Fruit fly (Drosophila melanogaster) whole organism, embryonic: ENCODE results near the gene Rab5.
A peak's percentile ranks its signal among the peaks of the same experiment; 100 is the strongest.

Source experiments
- Blimp-1 ChIP-seq: fragments of 200-800 bp; sonication (Bioruptor generic); optimal IDR thresholded peaks from 3 replicates; lab custom pipeline; 2018; ENCODE audit warnings: missing biosample characterization, missing genetic modification characterization, mild to moderate bottlenecking, moderate library complexity, missing genetic modification reagents
- CG11456 ChIP-seq: fragments of 200-800 bp; sonication (Bioruptor generic); IDR thresholded peaks from 3 replicates; pipeline ENCODE4 v1.3.6; 2022; ENCODE audit warnings: missing biosample characterization, missing genetic modification characterization
- CG12104 ChIP-seq: fragments of 200-800 bp; sonication (Bioruptor generic); optimal IDR thresholded peaks from 3 replicates; lab custom pipeline; 2016; ENCODE audit warnings: missing biosample characterization, missing genetic modification characterization
- CG14965 ChIP-seq: fragments of 200-800 bp; sonication (Bioruptor generic); optimal IDR thresholded peaks from 2 replicates; lab custom pipeline; 2016; ENCODE audit warnings: missing biosample characterization, missing genetic modification characterization, borderline replicate concordance
- CG15479 ChIP-seq: fragments of 200-800 bp; sonication (Bioruptor generic); optimal IDR thresholded peaks from 3 replicates; lab custom pipeline; 2019; ENCODE audit warnings: missing biosample characterization, mild to moderate bottlenecking, missing genetic modification characterization, moderate library complexity
- CG15601 ChIP-seq: fragments of 200-800 bp; sonication (Bioruptor generic); optimal IDR thresholded peaks from 3 replicates; lab custom pipeline; 2019; ENCODE audit warnings: missing biosample characterization, mild to moderate bottlenecking, missing genetic modification characterization, moderate library complexity
- CG15696 ChIP-seq: fragments of 200-800 bp; sonication (Bioruptor generic); optimal IDR thresholded peaks from 2 replicates; lab custom pipeline; 2019; ENCODE audit warnings: missing biosample characterization, mild to moderate bottlenecking, missing genetic modification characterization, moderate library complexity
- CG1602 ChIP-seq: fragments of 200-800 bp; sonication (Bioruptor generic); optimal IDR thresholded peaks from 3 replicates; lab custom pipeline; 2016; ENCODE audit warnings: missing biosample characterization, missing genetic modification characterization
- CG17328 ChIP-seq: fragments of 200-800 bp; sonication (Bioruptor generic); IDR thresholded peaks from 2 replicates; pipeline ENCODE4 v1.3.6; 2022; ENCODE audit warnings: missing biosample characterization, missing genetic modification characterization
- CG2202 ChIP-seq: fragments of 200-800 bp; sonication (Bioruptor generic); optimal IDR thresholded peaks from 2 replicates; lab custom pipeline; 2018; ENCODE audit warnings: missing biosample characterization, mild to moderate bottlenecking, missing genetic modification characterization
- CG2889 ChIP-seq: fragments of 200-800 bp; sonication (Bioruptor generic); IDR thresholded peaks from 3 replicates; pipeline ENCODE4 v1.3.6; 2022; ENCODE audit warnings: missing biosample characterization, missing genetic modification characterization
- CG31224 ChIP-seq: fragments of 200-800 bp; sonication (Bioruptor generic); IDR thresholded peaks from 2 replicates; pipeline ENCODE4 v1.3.6; 2022; ENCODE audit warnings: missing biosample characterization, missing genetic modification characterization
- CG4730 ChIP-seq: fragments of 200-800 bp; sonication (Bioruptor generic); IDR thresholded peaks from 2 replicates; pipeline ENCODE4 v1.3.6; 2022; ENCODE audit warnings: missing biosample characterization, missing genetic modification characterization
- CG6175 ChIP-seq: fragments of 200-800 bp; sonication (Bioruptor generic); IDR thresholded peaks from 3 replicates; pipeline ENCODE4 v1.3.6; 2022; ENCODE audit warnings: missing biosample characterization, missing genetic modification characterization
- CG6272 ChIP-seq: fragments of 200-800 bp; sonication (Bioruptor generic); IDR thresholded peaks from 2 replicates; pipeline ENCODE4 v1.3.6; 2022; ENCODE audit warnings: missing biosample characterization, missing genetic modification characterization
- CG8388 ChIP-seq: fragments of 200-800 bp; sonication (Bioruptor generic); optimal IDR thresholded peaks from 2 replicates; lab custom pipeline; 2019; ENCODE audit warnings: missing biosample characterization, mild to moderate bottlenecking, missing genetic modification characterization, moderate library complexity
- CG9932 ChIP-seq: fragments of 200-800 bp; sonication (Bioruptor generic); IDR thresholded peaks from 2 replicates; pipeline ENCODE4 v1.3.6; 2022; ENCODE audit warnings: missing biosample characterization, missing genetic modification characterization
- CHES-1-like ChIP-seq: fragments of 200-800 bp; sonication (Bioruptor generic); optimal IDR thresholded peaks from 2 replicates; lab custom pipeline; 2016; ENCODE audit warnings: missing biosample characterization, missing genetic modification characterization
- Camta ChIP-seq: fragments of 200-800 bp; sonication (Bioruptor generic); optimal IDR thresholded peaks from 2 replicates; lab custom pipeline; 2016; ENCODE audit warnings: missing biosample characterization, missing genetic modification characterization
- D ChIP-seq, 2 experiments: fragments of 200-800 bp in 1 of 2; fragments of >200 bp in 1 of 2; sonication (Bioruptor generic) in 1 of 2; optimal IDR thresholded peaks; 2 replicates in 1 of 2; 3 replicates in 1 of 2; lab custom pipeline; 2017; ENCODE audit warnings: mild to moderate bottlenecking in 1 of 2, missing biosample characterization in 1 of 2, missing genetic modification characterization in 1 of 2, missing genetic modification reagents in 1 of 2
- Dad ChIP-seq: fragments of 200-800 bp; sonication (Bioruptor generic); optimal IDR thresholded peaks from 3 replicates; lab custom pipeline; 2016; ENCODE audit warnings: missing biosample characterization, missing genetic modification characterization
- Dek ChIP-seq: fragments of 200-800 bp; sonication (Bioruptor generic); optimal IDR thresholded peaks from 3 replicates; lab custom pipeline; 2019; ENCODE audit warnings: missing biosample characterization, mild to moderate bottlenecking, missing genetic modification characterization, moderate library complexity
- Hsf ChIP-seq: fragments of 200-800 bp; sonication (Bioruptor generic); optimal IDR thresholded peaks from 3 replicates; lab custom pipeline; 2016; ENCODE audit warnings: missing biosample characterization, missing genetic modification characterization
- Med ChIP-seq: fragments of 200-800 bp; sonication (Bioruptor generic); peaks from one replicate; lab custom pipeline; 2016; ENCODE audit warnings: missing biosample characterization, missing genetic modification characterization, mild to moderate bottlenecking, inconsistent platforms, moderate library complexity
- Mrtf ChIP-seq: fragments of 200-800 bp; sonication (Bioruptor generic); IDR thresholded peaks from 3 replicates; pipeline ENCODE4 v1.3.6; 2022; ENCODE audit warnings: missing biosample characterization, missing genetic modification characterization
- NK7.1 ChIP-seq: fragments of 200-800 bp; sonication (Bioruptor generic); optimal IDR thresholded peaks from 3 replicates; lab custom pipeline; 2016; ENCODE audit warnings: missing biosample characterization, missing genetic modification characterization
- Ssrp ChIP-seq: fragments of 200-800 bp; sonication (Bioruptor generic); optimal IDR thresholded peaks from 2 replicates; lab custom pipeline; 2018; ENCODE audit warnings: missing biosample characterization, mild to moderate bottlenecking, missing genetic modification characterization, moderate library complexity
- Tbp ChIP-seq: fragments of >200 bp; optimal IDR thresholded peaks from 2 replicates; lab custom pipeline; 2018; ENCODE audit warnings: missing biosample characterization, missing genetic modification characterization
- Trl ChIP-seq, 3 experiments: fragments of >200 bp in 2 of 3; fragments of 200-800 bp in 1 of 3; sonication (Bioruptor generic) in 1 of 3; optimal IDR thresholded peaks; 2 replicates in 1 of 3; 3 replicates in 2 of 3; lab custom pipeline; 2016 to 2017; ENCODE audit warnings: missing biosample characterization in 1 of 3, missing genetic modification characterization in 1 of 3
- bab2 ChIP-seq: fragments of 200-800 bp; sonication (Bioruptor generic); optimal IDR thresholded peaks from 2 replicates; lab custom pipeline; 2016; ENCODE audit warnings: missing biosample characterization, missing genetic modification characterization
- bbx ChIP-seq: fragments of 200-800 bp; sonication (Bioruptor generic); IDR thresholded peaks from 2 replicates; pipeline ENCODE4 v1.3.6; 2022; ENCODE audit warnings: missing biosample characterization, missing genetic modification characterization; ENCODE audit not compliant: partially characterized antibody
- ci ChIP-seq: fragments of 200-800 bp; sonication (Bioruptor generic); IDR thresholded peaks from 3 replicates; pipeline ENCODE4 v1.3.6; 2022; ENCODE audit warnings: missing biosample characterization, missing genetic modification characterization
- crol ChIP-seq: fragments of 200-800 bp; sonication (Bioruptor generic); IDR thresholded peaks from 2 replicates; pipeline ENCODE4 v1.3.6; 2022; ENCODE audit warnings: missing biosample characterization, missing genetic modification characterization
- eyg ChIP-seq: fragments of 200-800 bp; sonication (Bioruptor generic); optimal IDR thresholded peaks from 3 replicates; lab custom pipeline; 2016; ENCODE audit warnings: missing biosample characterization, missing genetic modification characterization
- gcm ChIP-seq: fragments of 200-800 bp; sonication (Bioruptor generic); optimal IDR thresholded peaks from 2 replicates; lab custom pipeline; 2019; ENCODE audit warnings: missing biosample characterization, mild to moderate bottlenecking, missing genetic modification characterization, moderate library complexity
- grau ChIP-seq: fragments of 200-800 bp; optimal IDR thresholded peaks from 3 replicates; lab custom pipeline; 2019; ENCODE audit warnings: missing biosample characterization, mild to moderate bottlenecking, missing genetic modification characterization, moderate library complexity
- gsb ChIP-seq: fragments of 200-800 bp; sonication (Bioruptor generic); IDR thresholded peaks from 2 replicates; pipeline ENCODE4 v1.3.6; 2022; ENCODE audit warnings: missing biosample characterization, missing genetic modification characterization
- gt ChIP-seq: fragments of 200-800 bp; sonication (Bioruptor generic); IDR thresholded peaks from 2 replicates; pipeline ENCODE4 v1.3.6; 2022; ENCODE audit warnings: missing biosample characterization, missing genetic modification characterization
- hkb ChIP-seq, 2 experiments: fragments of 200-800 bp in 1 of 2; fragments of >200 bp in 1 of 2; sonication (Bioruptor generic) in 1 of 2; IDR thresholded peaks in 1 of 2; optimal IDR thresholded peaks in 1 of 2; 2 replicates each; pipeline versions ENCODE4 v1.3.6 to Lab custom; 2017 to 2022; ENCODE audit warnings: missing biosample characterization in 1 of 2, missing genetic modification characterization in 1 of 2
- luna ChIP-seq: fragments of 200-800 bp; sonication (Bioruptor generic); optimal IDR thresholded peaks from 2 replicates; lab custom pipeline; 2016; ENCODE audit warnings: missing biosample characterization, missing genetic modification characterization
- nom ChIP-seq: fragments of 200-800 bp; sonication (Bioruptor generic); optimal IDR thresholded peaks from 2 replicates; lab custom pipeline; 2017; ENCODE audit warnings: missing biosample characterization, missing genetic modification characterization, mild to moderate bottlenecking, moderate library complexity, missing genetic modification reagents
- odd ChIP-seq: fragments of 200-800 bp; sonication (Bioruptor generic); optimal IDR thresholded peaks from 2 replicates; lab custom pipeline; 2017; ENCODE audit warnings: missing biosample characterization, mild to moderate bottlenecking, missing genetic modification characterization
- seq ChIP-seq: fragments of 200-800 bp; sonication (Bioruptor generic); IDR thresholded peaks from 2 replicates; pipeline ENCODE4 v1.3.6; 2022; ENCODE audit warnings: missing biosample characterization, missing genetic modification characterization
- tna ChIP-seq: fragments of 200-800 bp; sonication (Bioruptor generic); IDR thresholded peaks from 2 replicates; pipeline ENCODE4 v1.3.6; 2022; ENCODE audit warnings: missing biosample characterization, missing genetic modification characterization; ENCODE audit not compliant: partially characterized antibody
- vfl ChIP-seq: fragments of 200-800 bp; sonication (Bioruptor generic); optimal IDR thresholded peaks from 2 replicates; lab custom pipeline; 2016; ENCODE audit warnings: missing biosample characterization, missing genetic modification characterization
- vvl ChIP-seq: fragments of 200-800 bp; sonication (Bioruptor generic); IDR thresholded peaks from 2 replicates; pipeline ENCODE4 v1.3.6; 2022; ENCODE audit warnings: missing biosample characterization, missing genetic modification characterization

Gene Rab5

dm6 chr2L:2362808-2363394 is 2.2 kb downstream of the Rab5 start:
- TF ChIP-seq Med (GFP tag; lab: Kevin White, UChicago) (peak; percentile 1), gt (GFP tag; lab: Robert Waterston, UW) (no peak), Camta (GFP tag; lab: Kevin White, UChicago) (no peak), nom (GFP tag; lab: Kevin White, UChicago) (peak; percentile 91), CHES-1-like (GFP tag; lab: Kevin White, UChicago) (no peak), grau (tag; lab: Kevin White, UChicago) (peak; percentile 65), ci (GFP tag; lab: Robert Waterston, UW) (0 out of 3 replicates have a peak, but pooled peaks have one; percentile 19), Blimp-1 (GFP tag; lab: Kevin White, UChicago) (peak; percentile 27), gcm (peak; percentile 73), NK7.1 (GFP tag; lab: Kevin White, UChicago) (no peak), seq (GFP tag; lab: Robert Waterston, UW) (0 out of 2 replicates have a peak, but pooled peaks have one; percentile 10), tna (GFP tag; lab: Robert Waterston, UW) (peak; percentile 26; the same call in 1 of the 2 replicates), Trl (optimal IDR thresholded peaks at IDR 0.05; lab: Kevin White, UChicago) (peak; percentile 25 to 41), Trl (GFP tag; optimal IDR thresholded peaks at IDR 0.05; lab: Kevin White, UChicago) (no peak), crol (peak; percentile 38; the same call in 1 of the 2 replicates)

- TF ChIP-seq CG11456 (GFP tag; lab: Robert Waterston, UW) (no peak), CG2889 (GFP tag; lab: Robert Waterston, UW) (no peak), Mrtf (GFP tag; lab: Robert Waterston, UW) (no peak), CG15696 (no peak), CG1602 (GFP tag; lab: Kevin White, UChicago) (no peak), D (optimal IDR thresholded peaks at IDR 0.05; lab: Kevin White, UChicago) (no peak), D (GFP tag; optimal IDR thresholded peaks at IDR 0.05; lab: Kevin White, UChicago) (peak; percentile 39), odd (GFP tag; lab: Kevin White, UChicago) (no peak), Dek (tag; lab: Kevin White, UChicago) (no peak), CG15601 (tag; lab: Kevin White, UChicago) (no peak), luna (GFP tag; lab: Kevin White, UChicago) (no peak), eyg (GFP tag; lab: Kevin White, UChicago) (no peak), vvl (no peak), CG17328 (GFP tag; lab: Robert Waterston, UW) (peak; percentile 40; the same call in 1 of the 2 replicates), vfl (GFP tag; lab: Kevin White, UChicago) (no peak), Hsf (GFP tag; lab: Kevin White, UChicago) (no peak), CG2202 (tag; lab: Kevin White, UChicago) (no peak), CG12104 (GFP tag; lab: Kevin White, UChicago) (no peak), CG31224 (GFP tag; lab: Robert Waterston, UW) (0 out of 2 replicates have a peak, but pooled peaks have one; percentile 13), bab2 (GFP tag; lab: Kevin White, UChicago) (no peak), gsb (GFP tag; lab: Robert Waterston, UW) (no peak), CG14965 (no peak), CG4730 (no peak), Tbp (no peak), bbx (no peak), hkb (optimal IDR thresholded peaks at IDR 0.05; lab: Kevin White, UChicago) (no peak), hkb (GFP tag; IDR thresholded peaks at IDR 0.05; lab: Robert Waterston, UW) (no peak), Ssrp (no peak), Dad (GFP tag; lab: Kevin White, UChicago) (no peak), CG15479 (peak; percentile 81), CG9932 (GFP tag; lab: Robert Waterston, UW) (no peak), CG8388 (GFP tag; lab: Kevin White, UChicago) (no peak), CG6272 (GFP tag; lab: Robert Waterston, UW) (no peak), CG6175 (GFP tag; lab: Robert Waterston, UW) (no peak)
These were observed 2.9 kb downstream of the Rab5 start for dm6 chr2L:2361893-2362807.
